Worm (Caenorhabditis elegans) whole organism, L4 larva: ENCODE measurements around the gene slc-9B.1.

Source experiments
- F49E8.2 ChIP-seq: sonication (generic microtip); optimal IDR thresholded peaks from 2 replicates; lab custom pipeline; 2016; ENCODE audit warnings: missing compliant biosample characterization, mild to moderate bottlenecking, missing genetic modification characterization, borderline replicate concordance
- ceh-62 ChIP-seq: sonication (generic microtip); optimal IDR thresholded peaks from 2 replicates; lab custom pipeline; 2017; ENCODE audit warnings: missing biosample characterization, missing genetic modification characterization
- ceh-82 ChIP-seq: sonication (generic microtip); optimal IDR thresholded peaks from 2 replicates; lab custom pipeline; 2017; ENCODE audit warnings: missing biosample characterization, missing genetic modification characterization
- mep-1 ChIP-seq: fragments of 150-350 bp; sonication (generic microtip); optimal IDR thresholded peaks from 3 replicates; lab custom pipeline; 2014; ENCODE audit warnings: missing biosample characterization, missing genetic modification characterization
- nhr-41 ChIP-seq: fragments of 200-800 bp; sonication (Bioruptor generic); IDR thresholded peaks from 2 replicates; pipeline ENCODE4 v1.3.6; 2022; ENCODE audit warnings: missing genetic modification reagents, missing genetic modification characterization, missing compliant biosample characterization
- nhr-42 ChIP-seq: fragments of 200-800 bp; sonication (Bioruptor generic); IDR thresholded peaks from 2 replicates; pipeline ENCODE4 v1.3.6; 2022; ENCODE audit warnings: missing genetic modification characterization, missing compliant biosample characterization
- snpc-4 ChIP-seq: fragments of 150-350 bp; optimal IDR thresholded peaks from 2 replicates; lab custom pipeline; 2014; ENCODE audit warnings: missing biosample characterization, missing genetic modification characterization

ce11 chrX:10262299-10262698 lies 17.1 kb upstream of the slc-9B.1 start:
- TF ChIP-seq nhr-41 (GFP tag; lab: Robert Waterston, UW) = no peak
- TF ChIP-seq F49E8.2 = no peak
- TF ChIP-seq nhr-42 = no peak
- no peak for TF ChIP-seq mep-1
- TF ChIP-seq snpc-4 (tag; lab: Kevin White, UChicago) = no peak
- no peak for TF ChIP-seq ceh-82 (tag; lab: Kevin White, UChicago)
- no peak for TF ChIP-seq ceh-62
